Fruit fly (Drosophila melanogaster) S2 (cell line): ENCODE results near the gene CG33725.

Source experiments
- CG8478 ChIP-seq: fragments of >200 bp; optimal IDR thresholded peaks from 2 replicates; lab custom pipeline; 2018
- CTCF ChIP-seq, 2 experiments: fragments of >200 bp; optimal IDR thresholded peaks; 2 replicates each; lab custom pipeline; 2018

- no peak for TF ChIP-seq CG8478 (lab: Kevin White, UChicago)
- TF ChIP-seq CTCF (optimal IDR thresholded peaks at IDR 0.05; lab: Kevin White, UChicago): no peak
Measured at dm6 chr3L:12515691-12516455, 33.5 kb downstream of the CG33725 start.
